Worm (Caenorhabditis elegans) whole organism, early embryonic: ENCODE measurements around the gene srh-52.

Experiments
- ama-1 ChIP-seq: fragments of 150-350 bp; optimal IDR thresholded peaks from 2 replicates; lab custom pipeline; 2014
- flt-1 ChIP-seq: fragments of 200-800 bp; sonication (Bioruptor generic); IDR thresholded peaks from 2 replicates; pipeline ENCODE4 v1.3.6; 2022; ENCODE audit warnings: missing genetic modification characterization, missing compliant biosample characterization
- sea-1 ChIP-seq: fragments of 200-800 bp; sonication (Bioruptor generic); conservative IDR thresholded peaks from 2 replicates; pipeline ENCODE4 v1.3.6; 2022; ENCODE audit warnings: missing genetic modification characterization, missing compliant biosample characterization

DNA sequence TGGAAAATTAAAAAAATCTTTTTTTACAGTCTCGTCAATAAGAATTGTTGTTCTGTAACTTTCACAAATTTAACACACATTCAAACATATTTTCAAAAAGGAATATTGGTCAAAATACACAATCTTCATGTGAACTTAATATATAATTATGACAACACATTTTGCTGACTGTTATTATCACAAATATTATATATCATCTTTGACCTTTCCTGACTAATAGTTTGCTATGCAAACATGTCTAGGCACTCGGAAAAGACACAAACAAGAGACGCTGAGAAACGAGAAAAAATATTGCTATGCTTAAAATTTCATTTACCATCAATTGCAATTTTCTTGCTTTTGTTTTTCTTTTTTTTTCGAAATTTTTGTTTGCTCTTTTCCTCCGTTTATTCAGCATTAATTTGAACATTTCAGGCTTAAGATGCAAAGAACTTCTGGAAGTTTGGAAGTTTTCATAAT, 25.8 kb upstream of the srh-52 start, which contains the start of gene fbxa-135:
- TF ChIP-seq flt-1 (GFP tag; lab: Robert Waterston, UW) = no peak
- TF ChIP-seq sea-1 (GFP tag; lab: Robert Waterston, UW) = no peak
- no peak for TF ChIP-seq ama-1 (lab: Kevin White, UChicago)
